Fruit fly (Drosophila melanogaster) whole organism, embryonic: Measurements from ENCODE around the gene Hph.

Experiments used
- CG9932 ChIP-seq: fragments of 200-800 bp; sonication (Bioruptor generic); IDR thresholded peaks from 2 replicates; pipeline ENCODE4 v1.3.6; 2022; ENCODE audit warnings: missing biosample characterization, missing genetic modification characterization
- ERR ChIP-seq: fragments of 200-800 bp; sonication (Bioruptor generic); optimal IDR thresholded peaks from 2 replicates; lab custom pipeline; 2016; ENCODE audit warnings: missing biosample characterization, missing genetic modification characterization
- eve ChIP-seq, 2 experiments: fragments of >200 bp; optimal IDR thresholded peaks; 2 replicates each; lab custom pipeline; 2017; ENCODE audit warnings: missing biosample characterization in 2 of 2, missing genetic modification characterization in 2 of 2
- jing ChIP-seq: fragments of 200-800 bp; sonication (Bioruptor generic); optimal IDR thresholded peaks from 2 replicates; lab custom pipeline; 2018; ENCODE audit warnings: missing biosample characterization, mild to moderate bottlenecking, missing genetic modification characterization

DNA sequence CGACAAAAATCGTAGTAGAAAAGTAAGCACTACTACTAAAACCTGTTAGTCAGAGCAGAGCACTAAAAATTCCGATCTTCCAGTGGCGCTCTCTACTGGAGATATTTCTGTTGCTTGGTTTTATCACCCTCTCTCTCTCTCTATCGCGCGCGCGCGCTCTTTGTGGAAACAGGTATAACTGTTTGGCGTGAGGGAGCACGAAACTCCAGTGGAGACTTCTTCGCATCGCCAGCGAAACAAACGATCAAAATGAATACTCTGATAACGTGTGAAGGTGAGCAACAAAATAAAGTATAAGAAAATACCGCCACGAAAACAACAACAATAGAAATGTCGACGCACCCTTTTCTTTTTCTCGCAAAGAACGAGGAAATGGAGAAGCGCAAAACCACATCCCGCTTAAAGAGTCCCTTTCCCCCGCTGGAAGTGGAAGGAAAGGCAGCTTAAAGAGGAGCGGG is 40.5 kb upstream of the Hph start:
- no peak for TF ChIP-seq eve (GFP tag; optimal IDR thresholded peaks at IDR 0.05; lab: Kevin White, UChicago)
- no peak for TF ChIP-seq jing (GFP tag; lab: Kevin White, UChicago)
- no peak for TF ChIP-seq ERR (GFP tag; lab: Kevin White, UChicago)
- no peak for TF ChIP-seq CG9932 (GFP tag; lab: Robert Waterston, UW)
